Fruit fly (Drosophila melanogaster) whole organism, embryonic: Measurements from ENCODE around the gene Ndfip.

ENCODE experiments used
- Bteb2 ChIP-seq: fragments of 200-800 bp; sonication (Bioruptor generic); optimal IDR thresholded peaks from 2 replicates; lab custom pipeline; 2016; ENCODE audit warnings: missing biosample characterization, missing genetic modification characterization
- CG10209 ChIP-seq: fragments of 200-800 bp; sonication (Bioruptor generic); optimal IDR thresholded peaks from 3 replicates; lab custom pipeline; 2017; ENCODE audit warnings: missing biosample characterization, mild to moderate bottlenecking, missing genetic modification characterization, missing genetic modification reagents
- CG12391 ChIP-seq: fragments of 200-800 bp; sonication (Bioruptor generic); optimal IDR thresholded peaks from 3 replicates; lab custom pipeline; 2018; ENCODE audit warnings: missing biosample characterization, mild to moderate bottlenecking, missing genetic modification characterization, moderate library complexity
- CG13624 ChIP-seq: fragments of 200-800 bp; sonication (Bioruptor generic); optimal IDR thresholded peaks from 2 replicates; lab custom pipeline; 2016; ENCODE audit warnings: missing biosample characterization, missing genetic modification characterization
- CG14710 ChIP-seq: fragments of 200-800 bp; sonication (Bioruptor generic); optimal IDR thresholded peaks from 3 replicates; lab custom pipeline; 2019; ENCODE audit warnings: missing biosample characterization, mild to moderate bottlenecking, missing genetic modification characterization, moderate library complexity
- CG15514 ChIP-seq: fragments of 200-800 bp; sonication (Bioruptor generic); optimal IDR thresholded peaks from 3 replicates; lab custom pipeline; 2017; ENCODE audit warnings: missing biosample characterization, missing genetic modification characterization, mild to moderate bottlenecking, moderate library complexity, missing genetic modification reagents
- CG17829 ChIP-seq: fragments of 200-800 bp; optimal IDR thresholded peaks from 2 replicates; lab custom pipeline; 2019; ENCODE audit warnings: missing biosample characterization, mild to moderate bottlenecking, missing genetic modification characterization, moderate library complexity
- CG1832 ChIP-seq: fragments of 200-800 bp; sonication (Bioruptor generic); optimal IDR thresholded peaks from 2 replicates; lab custom pipeline; 2017; ENCODE audit warnings: missing biosample characterization, mild to moderate bottlenecking, missing genetic modification characterization, inconsistent platforms
- CG2116 ChIP-seq: fragments of 200-800 bp; sonication (Bioruptor generic); optimal IDR thresholded peaks from 3 replicates; lab custom pipeline; 2018; ENCODE audit warnings: missing biosample characterization, mild to moderate bottlenecking, missing genetic modification characterization
- CG2199 ChIP-seq: fragments of 200-800 bp; sonication (Bioruptor generic); IDR thresholded peaks from 3 replicates; pipeline ENCODE4 v1.3.6; 2022; ENCODE audit warnings: missing biosample characterization, missing genetic modification characterization
- CG2889 ChIP-seq: fragments of 200-800 bp; sonication (Bioruptor generic); IDR thresholded peaks from 3 replicates; pipeline ENCODE4 v1.3.6; 2022; ENCODE audit warnings: missing biosample characterization, missing genetic modification characterization
- CG30431 ChIP-seq: fragments of 200-800 bp; sonication (Bioruptor generic); optimal IDR thresholded peaks from 2 replicates; lab custom pipeline; 2017; ENCODE audit warnings: missing biosample characterization, missing genetic modification characterization
- CG32532 ChIP-seq: fragments of 200-800 bp; sonication (Bioruptor generic); IDR thresholded peaks from 2 replicates; pipeline ENCODE4 v1.3.6; 2022; ENCODE audit warnings: missing biosample characterization, missing genetic modification characterization
- CG32767 ChIP-seq: fragments of 200-800 bp; sonication (Bioruptor generic); IDR thresholded peaks from 2 replicates; pipeline ENCODE4 v1.3.6; 2022; ENCODE audit warnings: missing biosample characterization, missing genetic modification characterization
- CG3726 ChIP-seq: fragments of 200-800 bp; sonication (Bioruptor generic); IDR thresholded peaks from 3 replicates; pipeline ENCODE4, ENCODE4 v1.3.6; 2022; ENCODE audit warnings: missing biosample characterization, missing genetic modification characterization
- CG42726 ChIP-seq: fragments of 200-800 bp; sonication (Bioruptor generic); IDR thresholded peaks from 2 replicates; pipeline ENCODE4 v1.3.6; 2022; ENCODE audit warnings: missing biosample characterization, missing genetic modification characterization; ENCODE audit not compliant: partially characterized antibody
- CG5953 ChIP-seq: fragments of 200-800 bp; sonication (Bioruptor generic); IDR thresholded peaks from 2 replicates; pipeline ENCODE4 v1.3.6; 2022; ENCODE audit warnings: missing biosample characterization, missing genetic modification characterization
- CG6654 ChIP-seq: fragments of 200-800 bp; sonication (Bioruptor generic); optimal IDR thresholded peaks from 2 replicates; lab custom pipeline; 2017; ENCODE audit warnings: missing biosample characterization, mild to moderate bottlenecking, missing genetic modification characterization
- CG7745 ChIP-seq: fragments of 200-800 bp; sonication (Bioruptor generic); optimal IDR thresholded peaks from 2 replicates; lab custom pipeline; 2018; ENCODE audit warnings: missing biosample characterization, mild to moderate bottlenecking, missing genetic modification characterization, moderate library complexity
- CG7839 ChIP-seq: fragments of 200-800 bp; sonication (Bioruptor generic); optimal IDR thresholded peaks from 3 replicates; lab custom pipeline; 2018; ENCODE audit warnings: missing biosample characterization, mild to moderate bottlenecking, missing genetic modification characterization, moderate library complexity
- CG8388 ChIP-seq: fragments of 200-800 bp; sonication (Bioruptor generic); optimal IDR thresholded peaks from 2 replicates; lab custom pipeline; 2019; ENCODE audit warnings: missing biosample characterization, mild to moderate bottlenecking, missing genetic modification characterization, moderate library complexity
- CG9727 ChIP-seq: fragments of 200-800 bp; sonication (Bioruptor generic); optimal IDR thresholded peaks from 3 replicates; lab custom pipeline; 2017; ENCODE audit warnings: missing biosample characterization, mild to moderate bottlenecking, missing genetic modification characterization
- CG9876 ChIP-seq: fragments of 200-800 bp; sonication (Bioruptor generic); optimal IDR thresholded peaks from 2 replicates; lab custom pipeline; 2016; ENCODE audit warnings: missing biosample characterization, missing genetic modification characterization
- CkIIα-i1 ChIP-seq: fragments of 200-800 bp; sonication (Bioruptor generic); IDR thresholded peaks from 2 replicates; pipeline ENCODE4 v1.3.6; 2022; ENCODE audit warnings: missing biosample characterization, missing genetic modification characterization
- D19B ChIP-seq: fragments of 200-800 bp; sonication (Bioruptor generic); optimal IDR thresholded peaks from 2 replicates; lab custom pipeline; 2017; ENCODE audit warnings: missing biosample characterization, mild to moderate bottlenecking, missing genetic modification characterization
- Deaf1 ChIP-seq: fragments of 200-800 bp; optimal IDR thresholded peaks from 3 replicates; lab custom pipeline; 2019; ENCODE audit warnings: missing biosample characterization, mild to moderate bottlenecking, missing genetic modification characterization, moderate library complexity
- Doc3 ChIP-seq: fragments of 200-800 bp; sonication (Bioruptor generic); IDR thresholded peaks from 3 replicates; pipeline ENCODE4 v1.3.6; 2022; ENCODE audit warnings: missing biosample characterization, missing genetic modification characterization; ENCODE audit not compliant: partially characterized antibody
- Dp ChIP-seq: fragments of 200-800 bp; sonication (Bioruptor generic); optimal IDR thresholded peaks from 2 replicates; lab custom pipeline; 2018; ENCODE audit warnings: missing biosample characterization, mild to moderate bottlenecking, missing genetic modification characterization, moderate library complexity
- Hand ChIP-seq: fragments of 200-800 bp; sonication (Bioruptor generic); optimal IDR thresholded peaks from 2 replicates; lab custom pipeline; 2017; ENCODE audit warnings: mild to moderate bottlenecking, missing biosample characterization, missing genetic modification reagents, missing genetic modification characterization
- Jarid2 ChIP-seq: fragments of 200-800 bp; sonication (Bioruptor generic); optimal IDR thresholded peaks from 3 replicates; lab custom pipeline; 2017; ENCODE audit warnings: mild to moderate bottlenecking, missing biosample characterization, missing genetic modification reagents, missing genetic modification characterization
- Kr ChIP-seq: fragments of 200-800 bp; sonication (Bioruptor generic); optimal IDR thresholded peaks from 2 replicates; lab custom pipeline; 2017; ENCODE audit warnings: missing biosample characterization, mild to moderate bottlenecking, missing genetic modification characterization
- MBD-R2 ChIP-seq: fragments of 200-800 bp; sonication (Bioruptor generic); IDR thresholded peaks from 2 replicates; pipeline ENCODE4 v1.3.6; 2022; ENCODE audit warnings: missing biosample characterization, missing genetic modification characterization
- MESR4 ChIP-seq: fragments of 200-800 bp; sonication (Bioruptor generic); optimal IDR thresholded peaks from 2 replicates; lab custom pipeline; 2018; ENCODE audit warnings: missing biosample characterization, mild to moderate bottlenecking, missing genetic modification characterization, moderate library complexity
- MTF-1 ChIP-seq: fragments of 200-800 bp; sonication (Bioruptor generic); optimal IDR thresholded peaks from 2 replicates; lab custom pipeline; 2018; ENCODE audit warnings: missing biosample characterization, mild to moderate bottlenecking, missing genetic modification characterization, borderline replicate concordance
- Meics ChIP-seq: fragments of 200-800 bp; sonication (Bioruptor generic); optimal IDR thresholded peaks from 2 replicates; lab custom pipeline; 2017; ENCODE audit warnings: missing biosample characterization, mild to moderate bottlenecking, missing genetic modification characterization
- Mrtf ChIP-seq: fragments of 200-800 bp; sonication (Bioruptor generic); IDR thresholded peaks from 3 replicates; pipeline ENCODE4 v1.3.6; 2022; ENCODE audit warnings: missing biosample characterization, missing genetic modification characterization
- Oaz ChIP-seq: fragments of 200-800 bp; sonication (Bioruptor generic); IDR thresholded peaks from 2 replicates; pipeline ENCODE4 v1.3.6; 2022; ENCODE audit warnings: missing biosample characterization, missing genetic modification characterization
- Sox102F ChIP-seq: fragments of 200-800 bp; sonication (Bioruptor generic); optimal IDR thresholded peaks from 2 replicates; lab custom pipeline; 2018; ENCODE audit warnings: missing biosample characterization, mild to moderate bottlenecking, missing genetic modification characterization, moderate library complexity
- ci ChIP-seq: fragments of 200-800 bp; sonication (Bioruptor generic); IDR thresholded peaks from 3 replicates; pipeline ENCODE4 v1.3.6; 2022; ENCODE audit warnings: missing biosample characterization, missing genetic modification characterization
- crol ChIP-seq: fragments of 200-800 bp; sonication (Bioruptor generic); IDR thresholded peaks from 2 replicates; pipeline ENCODE4 v1.3.6; 2022; ENCODE audit warnings: missing biosample characterization, missing genetic modification characterization
- dmrt11E ChIP-seq: fragments of 200-800 bp; sonication (Bioruptor generic); optimal IDR thresholded peaks from 3 replicates; lab custom pipeline; 2018; ENCODE audit warnings: missing biosample characterization, mild to moderate bottlenecking, missing genetic modification characterization, moderate library complexity
- gcm ChIP-seq: fragments of 200-800 bp; sonication (Bioruptor generic); optimal IDR thresholded peaks from 2 replicates; lab custom pipeline; 2019; ENCODE audit warnings: missing biosample characterization, mild to moderate bottlenecking, missing genetic modification characterization, moderate library complexity
- hth ChIP-seq: fragments of >200 bp; optimal IDR thresholded peaks from 2 replicates; lab custom pipeline; 2017; ENCODE audit warnings: inconsistent platforms
- jigr1 ChIP-seq: fragments of 200-800 bp; sonication (Bioruptor generic); IDR thresholded peaks from 3 replicates; pipeline ENCODE4 v1.3.6; 2022; ENCODE audit warnings: missing biosample characterization, missing genetic modification characterization
- knrl ChIP-seq: fragments of 200-800 bp; sonication (Bioruptor generic); IDR thresholded peaks from 3 replicates; pipeline ENCODE4 v1.3.6; 2022; ENCODE audit warnings: missing biosample characterization, missing genetic modification characterization; ENCODE audit not compliant: partially characterized antibody
- lilli ChIP-seq: fragments of 200-800 bp; sonication (Bioruptor generic); optimal IDR thresholded peaks from 3 replicates; lab custom pipeline; 2016; ENCODE audit warnings: missing biosample characterization, missing genetic modification characterization
- pb ChIP-seq: fragments of 200-800 bp; sonication (Bioruptor generic); optimal IDR thresholded peaks from 3 replicates; lab custom pipeline; 2016; ENCODE audit warnings: missing biosample characterization, missing genetic modification characterization
- ranshi ChIP-seq: fragments of 200-800 bp; sonication (Bioruptor generic); IDR thresholded peaks from 2 replicates; pipeline ENCODE4 v1.3.6; 2022; ENCODE audit warnings: missing biosample characterization, missing genetic modification characterization
- run ChIP-seq: fragments of 200-800 bp; sonication (Bioruptor generic); optimal IDR thresholded peaks from 3 replicates; lab custom pipeline; 2018; ENCODE audit warnings: missing biosample characterization, mild to moderate bottlenecking, missing genetic modification characterization
- tgo ChIP-seq: fragments of 200-800 bp; sonication (Bioruptor generic); IDR thresholded peaks from 3 replicates; pipeline ENCODE4 v1.3.6; 2022; ENCODE audit warnings: missing biosample characterization, missing genetic modification characterization
- twi ChIP-seq: fragments of 200-800 bp; optimal IDR thresholded peaks from 2 replicates; lab custom pipeline; 2019; ENCODE audit warnings: missing biosample characterization, mild to moderate bottlenecking, missing genetic modification characterization, moderate library complexity

Gene Ndfip

DNA sequence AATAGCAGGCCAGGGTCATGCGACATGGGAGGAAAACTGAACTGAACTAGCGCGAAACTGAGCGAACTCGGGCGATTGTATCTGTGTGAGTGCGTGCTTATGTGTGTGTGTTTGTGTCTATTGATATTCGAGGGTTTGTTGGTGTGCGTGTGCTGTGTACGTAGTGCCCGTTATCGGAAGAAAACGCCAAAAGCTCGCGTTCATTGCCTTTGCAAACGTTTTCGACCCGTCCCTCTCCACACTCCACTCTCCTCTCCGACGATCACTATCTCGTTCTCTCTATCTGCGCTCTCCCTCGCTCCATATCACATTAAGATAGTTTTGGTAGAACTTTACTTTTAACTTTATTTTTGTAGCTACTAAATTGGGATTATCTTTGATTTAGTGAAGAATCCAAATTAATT lies 37.2 kb downstream of the Ndfip start (continued):
- TF ChIP-seq CG30431 (GFP tag; lab: Kevin White, UChicago), result no peak
- no peak for TF ChIP-seq CG2889 (GFP tag; lab: Robert Waterston, UW)
- no peak for TF ChIP-seq twi
- TF ChIP-seq CG13624 (GFP tag; lab: Kevin White, UChicago), result peak; percentile 8
- no peak for TF ChIP-seq CG7745
- TF ChIP-seq CG17829 (tag; lab: Kevin White, UChicago), result no peak
- no peak for TF ChIP-seq pb
- TF ChIP-seq CG8388 (GFP tag; lab: Kevin White, UChicago), result no peak
- peak; percentile 22; the same call in 1 of the 2 replicates for TF ChIP-seq MBD-R2 (GFP tag; lab: Robert Waterston, UW)
- TF ChIP-seq run (tag; lab: Kevin White, UChicago), result no peak
- no peak for TF ChIP-seq CG6654
- TF ChIP-seq Dp (GFP tag; lab: Kevin White, UChicago), result no peak
- TF ChIP-seq CG9727, result no peak
- no peak for TF ChIP-seq Oaz (GFP tag; lab: Robert Waterston, UW)
- no peak for TF ChIP-seq CG12391 (tag; lab: Kevin White, UChicago)
- TF ChIP-seq gcm (GFP tag; lab: Kevin White, UChicago), result no peak
- TF ChIP-seq CG10209 (GFP tag; lab: Kevin White, UChicago), result no peak
- no peak for TF ChIP-seq dmrt11E (tag; lab: Kevin White, UChicago)
- TF ChIP-seq ci (GFP tag; lab: Robert Waterston, UW), result no peak
- no peak for TF ChIP-seq hth (lab: Kevin White, UChicago)
- no peak for TF ChIP-seq CG32532 (GFP tag; lab: Robert Waterston, UW)
- no peak for TF ChIP-seq CG14710
- no peak for TF ChIP-seq CG9876 (GFP tag; lab: Kevin White, UChicago)
- TF ChIP-seq Mrtf (GFP tag; lab: Robert Waterston, UW), result no peak
- TF ChIP-seq Kr (GFP tag; lab: Kevin White, UChicago), result no peak
- no peak for TF ChIP-seq Jarid2
- no peak for TF ChIP-seq knrl (GFP tag; lab: Robert Waterston, UW)
- no peak for TF ChIP-seq Meics
- TF ChIP-seq MESR4 (GFP tag; lab: Kevin White, UChicago), result no peak
- no peak for TF ChIP-seq D19B (GFP tag; lab: Kevin White, UChicago)
- TF ChIP-seq CG42726 (GFP tag; lab: Robert Waterston, UW), result 0 out of 2 replicates have a peak, but pooled peaks have one; percentile 15
- no peak for TF ChIP-seq CG2199 (GFP tag; lab: Robert Waterston, UW)
- no peak for TF ChIP-seq Bteb2
- no peak for TF ChIP-seq tgo (GFP tag; lab: Robert Waterston, UW)
- TF ChIP-seq MTF-1 (GFP tag; lab: Kevin White, UChicago), result no peak
- peak; percentile 35; the same call in 1 of the 2 replicates for TF ChIP-seq CG32767 (GFP tag; lab: Robert Waterston, UW)
- TF ChIP-seq CG2116 (GFP tag; lab: Kevin White, UChicago), result no peak
- peak; percentile 47 for TF ChIP-seq CG15514 (GFP tag; lab: Kevin White, UChicago)
- no peak for TF ChIP-seq CG5953 (GFP tag; lab: Robert Waterston, UW)
- peak; percentile 89 for TF ChIP-seq crol
- TF ChIP-seq Doc3 (GFP tag; lab: Robert Waterston, UW), result no peak
- TF ChIP-seq Hand, result no peak
- no peak for TF ChIP-seq lilli (GFP tag; lab: Kevin White, UChicago)
- no peak for TF ChIP-seq CkIIα-i1 (GFP tag; lab: Robert Waterston, UW)
- no peak for TF ChIP-seq CG1832 (GFP tag; lab: Kevin White, UChicago)
- no peak for TF ChIP-seq CG7839 (tag; lab: Kevin White, UChicago)
- no peak for TF ChIP-seq ranshi (GFP tag; lab: Robert Waterston, UW)
- no peak for TF ChIP-seq CG3726
- TF ChIP-seq jigr1 (GFP tag; lab: Robert Waterston, UW), result no peak
- TF ChIP-seq Deaf1 (tag; lab: Kevin White, UChicago), result peak; percentile 47
- no peak for TF ChIP-seq Sox102F (GFP tag; lab: Kevin White, UChicago)
